Worm (Caenorhabditis elegans) whole organism, midembryonic: Measurements from ENCODE around the gene T01B4.3.

Experiments used
- T22C8.4 ChIP-seq: fragments of 200-800 bp; sonication (Bioruptor generic); IDR thresholded peaks from 2 replicates; pipeline ENCODE4 v1.3.6; 2022; ENCODE audit warnings: missing genetic modification characterization, missing compliant biosample characterization
- cog-1 ChIP-seq: sonication (generic microtip); optimal IDR thresholded peaks from 2 replicates; lab custom pipeline; 2016; ENCODE audit warnings: missing genetic modification characterization, missing compliant biosample characterization
- flt-1 ChIP-seq: fragments of 200-800 bp; sonication (Bioruptor generic); IDR thresholded peaks from 2 replicates; pipeline ENCODE4 v1.3.6; 2022; ENCODE audit warnings: missing genetic modification characterization, missing compliant biosample characterization
- med-1 ChIP-seq: sonication (generic microtip); optimal IDR thresholded peaks from 2 replicates; lab custom pipeline; 2017; ENCODE audit warnings: missing genetic modification characterization, mild to moderate bottlenecking, missing compliant biosample characterization, antibody characterized with exemption, missing genetic modification reagents; ENCODE audit not compliant: insufficient read depth
- ref-1 ChIP-seq: fragments of 200-800 bp; sonication (Bioruptor generic); conservative IDR thresholded peaks from 2 replicates; pipeline ENCODE4 v1.3.6; 2022; ENCODE audit warnings: missing genetic modification reagents, missing genetic modification characterization, missing compliant biosample characterization
- tab-1 ChIP-seq: fragments of 200-800 bp; sonication (Bioruptor generic); IDR thresholded peaks from 2 replicates; pipeline ENCODE4 v1.3.6; 2022; ENCODE audit warnings: missing genetic modification characterization, missing compliant biosample characterization
- ztf-23 ChIP-seq: fragments of 200-800 bp; sonication (Bioruptor generic); IDR thresholded peaks from 2 replicates; pipeline ENCODE4 v1.3.6; 2022; ENCODE audit warnings: missing genetic modification reagents, missing genetic modification characterization, missing compliant biosample characterization
- ztf-29 ChIP-seq: fragments of 200-800 bp; sonication (Bioruptor generic); IDR thresholded peaks from 2 replicates; pipeline ENCODE4 v1.3.6; 2022; ENCODE audit warnings: missing genetic modification reagents, missing genetic modification characterization, missing compliant biosample characterization

DNA sequence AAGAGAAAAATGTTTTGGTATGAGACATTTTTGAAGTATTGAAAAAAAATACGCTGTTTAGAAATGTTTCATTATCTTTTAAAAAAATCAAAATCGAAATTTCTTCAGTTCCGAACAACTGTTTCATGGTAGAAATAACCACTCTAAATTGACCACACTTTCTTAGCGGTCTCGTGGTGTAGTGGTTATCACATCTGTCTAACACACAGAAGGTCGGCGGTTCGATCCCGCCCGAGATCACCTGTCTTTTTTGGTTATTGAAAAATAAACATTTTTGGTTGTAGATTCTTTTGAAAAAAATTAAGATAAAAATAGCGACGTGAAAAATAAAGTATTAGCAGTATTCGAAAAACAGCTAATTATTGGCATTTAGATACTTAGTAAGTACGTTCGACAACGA, 17.1 kb downstream of the T01B4.3 start:
- TF ChIP-seq med-1 (GFP tag; lab: Kevin White, UChicago): no peak
- no peak for TF ChIP-seq ztf-29 (GFP tag; lab: Robert Waterston, UW)
- TF ChIP-seq flt-1: no peak
- no peak for TF ChIP-seq ref-1 (GFP tag; lab: Robert Waterston, UW)
- TF ChIP-seq ztf-23 (GFP tag; lab: Robert Waterston, UW): no peak
- no peak for TF ChIP-seq cog-1 (tag; lab: Kevin White, UChicago)
- no peak for TF ChIP-seq T22C8.4 (GFP tag; lab: Robert Waterston, UW)
- no peak for TF ChIP-seq tab-1 (GFP tag; lab: Robert Waterston, UW)
